Worm (Caenorhabditis elegans): ENCODE results near the gene C55A1.4.

DNA sequence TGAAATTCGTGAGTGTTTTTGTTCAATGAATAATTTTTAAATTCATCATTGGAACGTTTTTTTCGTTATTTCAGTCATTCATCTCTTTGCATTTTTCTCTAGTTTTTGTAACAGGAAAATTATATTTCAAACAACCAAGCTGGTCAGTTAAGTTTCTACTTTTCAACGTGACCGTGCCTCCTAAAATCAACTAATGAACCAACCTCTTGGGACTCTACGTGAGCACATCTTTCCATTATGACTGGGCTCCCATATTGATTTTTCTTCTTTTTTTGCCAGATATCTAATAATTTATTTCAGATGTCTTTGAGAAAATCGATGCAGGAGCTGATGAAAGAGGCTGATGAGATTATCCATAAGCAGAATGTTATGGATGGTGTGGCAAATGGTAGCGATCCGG is 17.5 kb downstream of the C55A1.4 start, which contains the start of gene C55A1.11:
- no peak for TF ChIP-seq nhr-237 (tag; optimal IDR thresholded peaks at IDR 0.05)
- TF ChIP-seq mep-1 (tag; optimal IDR thresholded peaks at IDR 0.05), result no peak
- TF ChIP-seq blmp-1 (tag; optimal IDR thresholded peaks at IDR 0.05), result no peak
- no peak for TF ChIP-seq nhr-76 (tag; optimal IDR thresholded peaks at IDR 0.05)
- TF ChIP-seq zip-8 (tag; optimal IDR thresholded peaks at IDR 0.05), result no peak
- no peak for TF ChIP-seq unc-62 (GFP tag; optimal IDR thresholded peaks at IDR 0.05)
- TF ChIP-seq unc-39 (tag; optimal IDR thresholded peaks at IDR 0.05), result no peak
- no peak for TF ChIP-seq mls-2 (tag; optimal IDR thresholded peaks at IDR 0.05)
- no peak for TF ChIP-seq nhr-12 (tag; optimal IDR thresholded peaks at IDR 0.05)
- no peak for TF ChIP-seq drap-1 (GFP tag; optimal IDR thresholded peaks at IDR 0.05)
